Worm (Caenorhabditis elegans): ENCODE data around the gene clec-88.

- TF ChIP-seq elt-1 (tag; optimal IDR thresholded peaks at IDR 0.05) (no peak), nfya-1 (tag; optimal IDR thresholded peaks at IDR 0.05; ENCODE audit: insufficient read depth) (no peak), pqm-1 (tag; optimal IDR thresholded peaks at IDR 0.05) (peak; percentile 72), daf-12 (tag; optimal IDR thresholded peaks at IDR 0.05) (no peak), ceh-82 (tag; optimal IDR thresholded peaks at IDR 0.05) (no peak), ZK546.5 (tag; optimal IDR thresholded peaks at IDR 0.05) (no peak), unc-39 (tag; optimal IDR thresholded peaks at IDR 0.05) (no peak), nhr-11 (tag; optimal IDR thresholded peaks at IDR 0.05) (no peak), nhr-23 (tag; optimal IDR thresholded peaks at IDR 0.05) (no peak)
These were observed 26.0 kb upstream of the clec-88 start for ce11 chrII:6339511-6339910.
